Worm (Caenorhabditis elegans) whole organism, young adult: ENCODE data around the gene Y45G5AM.4.
A peak's percentile ranks its signal among the peaks of the same experiment; 100 is the strongest.

Experiments used
- B0035.1 ChIP-seq: sonication (generic microtip); optimal IDR thresholded peaks from 2 replicates; lab custom pipeline; 2016; ENCODE audit warnings: missing genetic modification characterization, mild to moderate bottlenecking, missing compliant biosample characterization, missing genotype, missing genetic modification reagents
- D2030.7 ChIP-seq: fragments of 200-800 bp; sonication (Bioruptor generic); IDR thresholded peaks from 2 replicates; pipeline ENCODE4 v1.3.6; 2022; ENCODE audit warnings: missing genetic modification reagents, missing genetic modification characterization, missing compliant biosample characterization
- F22D6.2 ChIP-seq: sonication (generic microtip); optimal IDR thresholded peaks from 2 replicates; lab custom pipeline; 2016; ENCODE audit warnings: mild to moderate bottlenecking, missing genetic modification characterization, missing compliant biosample characterization
- F23B12.7 ChIP-seq: sonication (generic microtip); optimal IDR thresholded peaks from 2 replicates; lab custom pipeline; 2017; ENCODE audit warnings: missing genetic modification characterization, mild to moderate bottlenecking, missing compliant biosample characterization, antibody characterized with exemption, moderate library complexity; ENCODE audit not compliant: insufficient read depth
- F33H1.4 ChIP-seq: fragments of 200-800 bp; sonication (Bioruptor generic); IDR thresholded peaks from 2 replicates; pipeline ENCODE4 v1.3.6; 2022; ENCODE audit warnings: missing genetic modification reagents, missing genetic modification characterization, missing compliant biosample characterization
- F39B2.1 ChIP-seq: fragments of 200-800 bp; sonication (Bioruptor generic); IDR thresholded peaks from 2 replicates; pipeline ENCODE4 v1.3.6; 2022; ENCODE audit warnings: missing genetic modification reagents, missing genetic modification characterization, missing compliant biosample characterization
- F52B5.7 ChIP-seq: sonication (generic microtip); optimal IDR thresholded peaks from 2 replicates; lab custom pipeline; 2016; ENCODE audit warnings: mild to moderate bottlenecking, missing genetic modification characterization, missing compliant biosample characterization
- F55B11.4 ChIP-seq: sonication (generic microtip); optimal IDR thresholded peaks from 2 replicates; lab custom pipeline; 2016; ENCODE audit warnings: missing compliant biosample characterization, missing genetic modification characterization, borderline replicate concordance; ENCODE audit not compliant: insufficient read depth
- F57C9.4 ChIP-seq: sonication (generic microtip); optimal IDR thresholded peaks from 2 replicates; lab custom pipeline; 2017; ENCODE audit warnings: mild to moderate bottlenecking, missing genetic modification characterization, missing compliant biosample characterization
- K12H6.12 ChIP-seq: fragments of 200-800 bp; sonication (Bioruptor generic); optimal IDR thresholded peaks from 2 replicates; lab custom pipeline; 2018; ENCODE audit warnings: mild to moderate bottlenecking, missing genetic modification characterization, missing compliant biosample characterization
- T26A5.8 ChIP-seq: sonication (generic microtip); optimal IDR thresholded peaks from 2 replicates; lab custom pipeline; 2016; ENCODE audit warnings: missing genetic modification characterization, missing compliant biosample characterization
- Y53F4B.3 ChIP-seq: fragments of 200-800 bp; sonication (Bioruptor generic); IDR thresholded peaks from 2 replicates; pipeline ENCODE4 v1.3.6; 2022; ENCODE audit warnings: missing genetic modification reagents, missing genetic modification characterization, missing compliant biosample characterization
- Y53G8AR.9 ChIP-seq: fragments of 200-800 bp; sonication (Bioruptor generic); conservative IDR thresholded peaks from 2 replicates; pipeline ENCODE4 v1.3.6; 2022; ENCODE audit warnings: missing genetic modification reagents, missing genetic modification characterization, missing compliant biosample characterization
- Y56A3A.18 ChIP-seq: fragments of 200-800 bp; sonication (Bioruptor generic); IDR thresholded peaks from 2 replicates; pipeline ENCODE4 v1.3.6; 2022; ENCODE audit warnings: missing genetic modification reagents, missing genetic modification characterization, missing compliant biosample characterization
- Y67H2A.10 ChIP-seq: fragments of 200-800 bp; sonication (Bioruptor generic); conservative IDR thresholded peaks from 2 replicates; pipeline ENCODE4 v1.3.6; 2022; ENCODE audit warnings: missing genetic modification reagents, missing genetic modification characterization, missing compliant biosample characterization
- akir-1 ChIP-seq: fragments of 200-800 bp; sonication (Bioruptor generic); optimal IDR thresholded peaks from 2 replicates; lab custom pipeline; 2018; ENCODE audit warnings: mild to moderate bottlenecking, missing genetic modification characterization, moderate library complexity, missing compliant biosample characterization
- ama-1 ChIP-seq, 3 experiments: fragments of 150-350 bp in 1 of 3; sonication (generic microtip) in 2 of 3; optimal IDR thresholded peaks; 2 replicates each; lab custom pipeline; 2014 to 2018; ENCODE audit warnings: missing biosample characterization in 2 of 3, missing genetic modification characterization in 2 of 3, missing genetic modification reagents in 2 of 3
- attf-3 ChIP-seq: fragments of 200-800 bp; sonication (Bioruptor generic); conservative IDR thresholded peaks from 2 replicates; pipeline ENCODE4 v1.3.6; 2022; ENCODE audit warnings: missing genetic modification reagents, missing genetic modification characterization, missing compliant biosample characterization
- attf-6 ChIP-seq: fragments of 200-800 bp; sonication (Bioruptor generic); IDR thresholded peaks from 2 replicates; pipeline ENCODE4 v1.3.6; 2022; ENCODE audit warnings: missing genetic modification reagents, missing genetic modification characterization, missing compliant biosample characterization
- ccch-3 ChIP-seq: fragments of 200-800 bp; sonication (Bioruptor generic); optimal IDR thresholded peaks from 2 replicates; lab custom pipeline; 2018; ENCODE audit warnings: mild to moderate bottlenecking, missing genetic modification characterization, missing compliant biosample characterization
- cebp-1 ChIP-seq, 2 experiments: fragments of 200-800 bp in 1 of 2; sonication (Bioruptor generic) in 1 of 2; sonication (generic microtip) in 1 of 2; IDR thresholded peaks in 1 of 2; optimal IDR thresholded peaks in 1 of 2; 2 replicates each; pipeline versions ENCODE4 v1.3.6 to Lab custom; 2017 to 2022; ENCODE audit warnings: missing compliant biosample characterization in 2 of 2, missing genetic modification characterization in 2 of 2, mild to moderate bottlenecking in 1 of 2, missing genetic modification reagents in 1 of 2, moderate library complexity in 1 of 2
- cebp-2 ChIP-seq: fragments of 200-800 bp; sonication (Bioruptor generic); IDR thresholded peaks from 2 replicates; pipeline ENCODE4 v1.3.6; 2022; ENCODE audit warnings: missing genetic modification characterization, missing compliant biosample characterization
- ceh-58 ChIP-seq: fragments of 200-800 bp; sonication (Bioruptor generic); IDR thresholded peaks from 2 replicates; pipeline ENCODE4 v1.3.6; 2022; ENCODE audit warnings: missing genetic modification characterization, missing compliant biosample characterization
- chd-7 ChIP-seq: sonication (generic microtip); optimal IDR thresholded peaks from 2 replicates; lab custom pipeline; 2016; ENCODE audit warnings: mild to moderate bottlenecking, missing genetic modification characterization, moderate library complexity, missing compliant biosample characterization
- him-1 ChIP-seq: sonication (generic microtip); optimal IDR thresholded peaks from 2 replicates; lab custom pipeline; 2016; ENCODE audit warnings: missing genotype, missing genetic modification reagents, missing genetic modification characterization, missing compliant biosample characterization
- hlh-12 ChIP-seq: sonication (generic microtip); optimal IDR thresholded peaks from 2 replicates; lab custom pipeline; 2016; ENCODE audit warnings: missing genetic modification characterization, missing compliant biosample characterization
- hrde-1 ChIP-seq: sonication (generic microtip); optimal IDR thresholded peaks from 2 replicates; lab custom pipeline; 2016; ENCODE audit warnings: missing genetic modification characterization, mild to moderate bottlenecking, missing compliant biosample characterization, moderate library complexity, missing genotype, missing genetic modification reagents, borderline replicate concordance
- lag-1 ChIP-seq: fragments of 200-800 bp; sonication (Bioruptor generic); IDR thresholded peaks from 2 replicates; pipeline ENCODE4 v1.3.6; 2022; ENCODE audit warnings: missing genetic modification reagents, missing genetic modification characterization, missing compliant biosample characterization
- lsy-27 ChIP-seq: sonication (generic microtip); optimal IDR thresholded peaks from 2 replicates; lab custom pipeline; 2017; ENCODE audit warnings: missing genetic modification characterization, mild to moderate bottlenecking, missing compliant biosample characterization, antibody characterized with exemption, missing genotype, borderline replicate concordance; ENCODE audit not compliant: insufficient read depth
- madf-10 ChIP-seq: sonication (generic microtip); optimal IDR thresholded peaks from 2 replicates; lab custom pipeline; 2016; ENCODE audit warnings: mild to moderate bottlenecking, missing genetic modification characterization, missing compliant biosample characterization
- mes-4 ChIP-seq: sonication (generic microtip); optimal IDR thresholded peaks from 2 replicates; lab custom pipeline; 2016; ENCODE audit warnings: missing genotype, missing genetic modification characterization, missing compliant biosample characterization
- mxl-1 ChIP-seq: sonication (generic microtip); optimal IDR thresholded peaks from 2 replicates; lab custom pipeline; 2016; ENCODE audit warnings: missing genetic modification characterization, missing compliant biosample characterization
- nhr-120 ChIP-seq: fragments of 200-800 bp; sonication (Bioruptor generic); IDR thresholded peaks from 2 replicates; pipeline ENCODE4 v1.3.6; 2022; ENCODE audit warnings: missing genetic modification characterization, missing compliant biosample characterization
- nhr-80 ChIP-seq: sonication (generic microtip); optimal IDR thresholded peaks from 2 replicates; lab custom pipeline; 2016; ENCODE audit warnings: missing genetic modification characterization, missing compliant biosample characterization
- pbrm-1 ChIP-seq: fragments of 200-800 bp; sonication (Bioruptor generic); IDR thresholded peaks from 2 replicates; pipeline ENCODE4 v1.3.6; 2022; ENCODE audit warnings: missing genetic modification reagents, missing genetic modification characterization, missing compliant biosample characterization
- rcor-1 ChIP-seq: fragments of 200-800 bp; sonication (Bioruptor generic); IDR thresholded peaks from 2 replicates; pipeline ENCODE4 v1.3.6; 2022; ENCODE audit warnings: missing genetic modification reagents, missing genetic modification characterization, missing compliant biosample characterization
- rec-8 ChIP-seq, 2 experiments: sonication (generic microtip); optimal IDR thresholded peaks; 2 replicates each; lab custom pipeline; 2016; ENCODE audit warnings: mild to moderate bottlenecking in 2 of 2, missing genetic modification characterization in 2 of 2, missing genetic modification reagents in 2 of 2, missing genotype in 2 of 2, missing biosample characterization in 1 of 2, missing compliant biosample characterization in 1 of 2, moderate library complexity in 1 of 2
- sdz-38 ChIP-seq: sonication (generic microtip); optimal IDR thresholded peaks from 2 replicates; lab custom pipeline; 2016; ENCODE audit warnings: missing genotype, missing genetic modification characterization, missing compliant biosample characterization
- snpc-4 ChIP-seq, 5 experiments: fragments of 150-350 bp in 1 of 5; sonication (generic microtip) in 4 of 5; optimal IDR thresholded peaks; 2 replicates each; lab custom pipeline; 2014 to 2018; ENCODE audit warnings: missing genetic modification characterization in 5 of 5, missing biosample characterization in 3 of 5, antibody characterized with exemption in 2 of 5, mild to moderate bottlenecking in 2 of 5, missing compliant biosample characterization in 2 of 5, missing genotype in 2 of 5, moderate library complexity in 2 of 5, missing genetic modification reagents in 1 of 5
- xnd-1 ChIP-seq: sonication (generic microtip); optimal IDR thresholded peaks from 2 replicates; lab custom pipeline; 2016; ENCODE audit warnings: missing genotype, missing genetic modification reagents, missing genetic modification characterization, missing compliant biosample characterization

The Y45G5AM.4 gene

DNA sequence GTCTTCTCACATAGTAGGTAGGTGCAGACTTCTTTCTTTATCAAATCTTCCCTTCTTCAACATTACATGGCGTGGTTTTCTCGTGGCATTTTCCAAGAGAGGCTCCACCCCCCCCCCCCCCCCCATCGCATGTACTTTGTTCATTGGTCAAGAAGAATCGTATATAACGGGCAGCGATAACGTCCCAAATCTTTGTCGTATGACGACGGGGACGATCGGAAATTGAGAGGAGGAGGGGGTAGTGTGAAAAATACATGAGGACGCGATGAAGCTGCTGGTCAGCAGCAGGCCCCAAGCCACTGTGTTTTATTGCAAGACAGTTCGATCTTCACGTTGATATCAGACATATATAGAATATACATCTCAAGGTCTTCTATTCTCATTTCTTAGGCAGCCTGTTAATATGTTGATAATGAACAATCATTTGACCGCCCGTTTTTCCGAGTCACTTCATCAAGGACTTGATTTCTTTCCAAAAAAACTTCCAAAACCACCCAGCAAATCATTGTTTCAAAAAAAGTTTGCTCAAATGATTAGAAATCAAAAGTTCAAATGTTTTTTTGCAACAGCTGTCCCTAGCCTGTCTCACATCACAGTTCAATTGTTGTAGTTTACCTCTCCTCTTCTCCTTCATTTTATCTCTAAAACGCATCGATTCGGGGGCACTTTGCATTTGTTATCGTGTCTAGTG, 23.6 kb downstream of the Y45G5AM.4 start (continued):
- TF ChIP-seq Y56A3A.18 (GFP tag; lab: Robert Waterston, UW): no peak
- 0 out of 2 replicates have a peak, but pooled peaks have one; percentile 10 for TF ChIP-seq cebp-1 (GFP tag; IDR thresholded peaks at IDR 0.05; lab: Robert Waterston, UW)
- peak; percentile 50 for TF ChIP-seq cebp-1 (tag; optimal IDR thresholded peaks at IDR 0.05; lab: Kevin White, UChicago)
- no peak for TF ChIP-seq snpc-4 (GFP tag; optimal IDR thresholded peaks at IDR 0.05; lab: Kevin White, UChicago)
- no peak for TF ChIP-seq snpc-4 (tag; optimal IDR thresholded peaks at IDR 0.05; lab: Kevin White, UChicago)
- no peak for TF ChIP-seq ccch-3 (GFP tag; lab: Kevin White, UChicago)
- TF ChIP-seq ceh-58: no peak
- no peak for TF ChIP-seq attf-6 (GFP tag; lab: Robert Waterston, UW)
- TF ChIP-seq T26A5.8 (tag; lab: Kevin White, UChicago): no peak
- TF ChIP-seq attf-3 (GFP tag; lab: Robert Waterston, UW): no peak
- no peak for TF ChIP-seq rcor-1 (GFP tag; lab: Robert Waterston, UW)
- no peak for TF ChIP-seq nhr-120 (GFP tag; lab: Robert Waterston, UW)
- TF ChIP-seq xnd-1: no peak
- no peak for TF ChIP-seq F33H1.4 (GFP tag; lab: Robert Waterston, UW)
- no peak for TF ChIP-seq hlh-12
- TF ChIP-seq D2030.7 (GFP tag; lab: Robert Waterston, UW): no peak
- no peak for TF ChIP-seq hrde-1 (tag; lab: Kevin White, UChicago)
- TF ChIP-seq F39B2.1 (GFP tag; lab: Robert Waterston, UW): no peak
- TF ChIP-seq Y53F4B.3: no peak
- no peak for TF ChIP-seq K12H6.12 (tag; lab: Kevin White, UChicago)
- no peak for TF ChIP-seq akir-1 (GFP tag; lab: Kevin White, UChicago)
- TF ChIP-seq F22D6.2 (tag; lab: Kevin White, UChicago): no peak
- no peak for TF ChIP-seq F52B5.7 (tag; lab: Kevin White, UChicago)
- TF ChIP-seq B0035.1 (tag; lab: Kevin White, UChicago): no peak
- no peak for TF ChIP-seq mes-4
- TF ChIP-seq Y67H2A.10 (GFP tag; lab: Robert Waterston, UW): no peak
- no peak for TF ChIP-seq F57C9.4 (tag; lab: Kevin White, UChicago)
- TF ChIP-seq him-1: no peak

ce11 chrV:4187144-4187485, 24.1 kb downstream of the Y45G5AM.4 start, which contains the start of gene nhr-114:
TSS of gene nhr-114 (plus strand) at chrV:4187202.
- TF ChIP-seq hrde-1 (tag; lab: Kevin White, UChicago): no peak
- TF ChIP-seq cebp-2 (GFP tag; lab: Robert Waterston, UW): no peak
- TF ChIP-seq F55B11.4: no peak
- no peak for TF ChIP-seq lsy-27 (tag; lab: Kevin White, UChicago)
- no peak for TF ChIP-seq rec-8 (tag; optimal IDR thresholded peaks at IDR 0.05; lab: Kevin White, UChicago)
- TF ChIP-seq mes-4: no peak
- TF ChIP-seq Y53G8AR.9 (GFP tag; lab: Robert Waterston, UW): 0 out of 2 replicates have a peak, but pooled peaks have one; percentile 27
- TF ChIP-seq snpc-4 (GFP tag; optimal IDR thresholded peaks at IDR 0.05; lab: Kevin White, UChicago): no peak
- TF ChIP-seq snpc-4 (tag; optimal IDR thresholded peaks at IDR 0.05; lab: Kevin White, UChicago): peak in 2 of 4 experiments; percentile 16 to 78
- TF ChIP-seq chd-7 (tag; lab: Kevin White, UChicago): no peak
- no peak for TF ChIP-seq F22D6.2 (tag; lab: Kevin White, UChicago)
- peak; percentile 26 for TF ChIP-seq nhr-80
- no peak for TF ChIP-seq Y53F4B.3
- no peak for TF ChIP-seq F52B5.7 (tag; lab: Kevin White, UChicago)
- TF ChIP-seq him-1: no peak
- TF ChIP-seq sdz-38 (tag; lab: Kevin White, UChicago): no peak
- no peak for TF ChIP-seq madf-10 (tag; lab: Kevin White, UChicago)
- TF ChIP-seq ama-1 (optimal IDR thresholded peaks at IDR 0.05; lab: Kevin White, UChicago): no peak
- no peak for TF ChIP-seq ama-1 (GFP tag; optimal IDR thresholded peaks at IDR 0.05; lab: Kevin White, UChicago)
- TF ChIP-seq F57C9.4 (tag; lab: Kevin White, UChicago): no peak
- TF ChIP-seq mxl-1 (tag; lab: Kevin White, UChicago): no peak
- no peak for TF ChIP-seq lag-1 (GFP tag; lab: Robert Waterston, UW)
- TF ChIP-seq pbrm-1 (GFP tag; lab: Robert Waterston, UW): no peak
- no peak for TF ChIP-seq F23B12.7 (tag; lab: Kevin White, UChicago)
